Worm (Caenorhabditis elegans) whole organism, L1 larva: ENCODE results near the gene lin-3.

Source experiments
- C16A3.4 ChIP-seq: fragments of 150-350 bp; optimal IDR thresholded peaks from 2 replicates; lab custom pipeline; 2014; ENCODE audit warnings: missing biosample characterization, missing genetic modification characterization
- C34B4.2 ChIP-seq: sonication (generic microtip); optimal IDR thresholded peaks from 2 replicates; lab custom pipeline; 2017; ENCODE audit warnings: mild to moderate bottlenecking, missing genetic modification characterization, missing compliant biosample characterization
- aha-1 ChIP-seq: fragments of 150-350 bp; optimal IDR thresholded peaks from 2 replicates; lab custom pipeline; 2014; ENCODE audit warnings: missing biosample characterization, missing genetic modification characterization
- aly-2 ChIP-seq: fragments of 150-350 bp; optimal IDR thresholded peaks from 2 replicates; lab custom pipeline; 2014; ENCODE audit warnings: missing biosample characterization, missing genetic modification characterization
- ama-1 ChIP-seq: fragments of 150-350 bp; optimal IDR thresholded peaks from 2 replicates; lab custom pipeline; 2014
- blmp-1 ChIP-seq: fragments of 150-350 bp; optimal IDR thresholded peaks from 2 replicates; lab custom pipeline; 2014; ENCODE audit warnings: missing biosample characterization, missing genetic modification characterization
- ceh-63 ChIP-seq: fragments of 200-800 bp; sonication (Bioruptor generic); optimal IDR thresholded peaks from 2 replicates; lab custom pipeline; 2018; ENCODE audit warnings: mild to moderate bottlenecking, missing genetic modification characterization, missing compliant biosample characterization
- ceh-8 ChIP-seq: fragments of 200-800 bp; sonication (Bioruptor generic); optimal IDR thresholded peaks from 2 replicates; lab custom pipeline; 2018; ENCODE audit warnings: mild to moderate bottlenecking, missing genetic modification characterization, moderate library complexity, missing compliant biosample characterization
- ceh-82 ChIP-seq, 3 experiments: fragments of 150-350 bp in 1 of 3; sonication (generic microtip) in 2 of 3; optimal IDR thresholded peaks; 2 replicates each; lab custom pipeline; 2014 to 2017; ENCODE audit warnings: missing biosample characterization in 3 of 3, missing genetic modification characterization in 3 of 3
- ceh-88 ChIP-seq: fragments of 200-800 bp; sonication (Bioruptor generic); IDR thresholded peaks from 2 replicates; pipeline ENCODE4 v1.3.6; 2022; ENCODE audit warnings: missing genetic modification characterization, missing compliant biosample characterization
- ceh-90 ChIP-seq: sonication (generic microtip); optimal IDR thresholded peaks from 2 replicates; lab custom pipeline; 2016; ENCODE audit warnings: missing genetic modification characterization, missing compliant biosample characterization
- ces-1 ChIP-seq: fragments of 150-350 bp; optimal IDR thresholded peaks from 2 replicates; lab custom pipeline; 2014; ENCODE audit warnings: missing biosample characterization, missing genetic modification reagents, missing genetic modification characterization
- dpl-1 ChIP-seq, 3 experiments: fragments of 150-350 bp in 2 of 3; sonication (generic microtip) in 1 of 3; optimal IDR thresholded peaks; 2 replicates each; lab custom pipeline; 2014 to 2017; ENCODE audit warnings: missing biosample characterization in 3 of 3, missing genetic modification characterization in 3 of 3, missing genetic modification reagents in 3 of 3
- efl-1 ChIP-seq, 4 experiments: fragments of 150-350 bp; optimal IDR thresholded peaks in 3 of 4; peaks in 1 of 4; 1 replicate in 1 of 4; 2 replicates in 3 of 4; lab custom pipeline; 2014; ENCODE audit warnings: missing biosample characterization in 2 of 4, missing genetic modification characterization in 2 of 4, missing genetic modification reagents in 2 of 4
- egl-13 ChIP-seq: sonication (generic microtip); optimal IDR thresholded peaks from 2 replicates; lab custom pipeline; 2016; ENCODE audit warnings: missing genotype, missing genetic modification reagents, missing genetic modification characterization, missing compliant biosample characterization
- egl-27 ChIP-seq, 2 experiments: fragments of 150-350 bp in 1 of 2; sonication (generic microtip); optimal IDR thresholded peaks; 3 replicates each; lab custom pipeline; 2017 to 2018; ENCODE audit warnings: missing biosample characterization in 2 of 2, missing genetic modification characterization in 2 of 2, missing genetic modification reagents in 2 of 2
- elt-2 ChIP-seq: sonication (generic microtip); optimal IDR thresholded peaks from 2 replicates; lab custom pipeline; 2016; ENCODE audit warnings: missing genetic modification characterization, mild to moderate bottlenecking, inconsistent platforms, missing compliant biosample characterization, missing genetic modification reagents
- elt-3 ChIP-seq, 6 experiments: fragments of 150-350 bp in 1 of 6; sonication (generic microtip); optimal IDR thresholded peaks; 2 replicates each; lab custom pipeline; 2017 to 2018; ENCODE audit warnings: missing biosample characterization in 6 of 6, missing genetic modification characterization in 6 of 6, inconsistent platforms in 1 of 6
- fkh-4 ChIP-seq: sonication (generic microtip); optimal IDR thresholded peaks from 2 replicates; lab custom pipeline; 2016; ENCODE audit warnings: missing compliant biosample characterization, missing genetic modification characterization, borderline replicate concordance
- fkh-8 ChIP-seq: sonication (generic microtip); optimal IDR thresholded peaks from 2 replicates; lab custom pipeline; 2016; ENCODE audit warnings: mild to moderate bottlenecking, missing genetic modification characterization, missing compliant biosample characterization
- fos-1 ChIP-seq: fragments of 150-350 bp; optimal IDR thresholded peaks from 2 replicates; lab custom pipeline; 2014; ENCODE audit warnings: missing biosample characterization, missing genetic modification characterization
- grh-1 ChIP-seq: fragments of 200-800 bp; sonication (Bioruptor generic); IDR thresholded peaks from 2 replicates; pipeline ENCODE4 v1.3.6; 2022; ENCODE audit warnings: missing genetic modification reagents, missing genetic modification characterization, missing compliant biosample characterization
- hlh-4 ChIP-seq: sonication (generic microtip); optimal IDR thresholded peaks from 2 replicates; lab custom pipeline; 2016; ENCODE audit warnings: mild to moderate bottlenecking, missing genetic modification characterization, missing compliant biosample characterization
- irx-1 ChIP-seq: sonication (generic microtip); optimal IDR thresholded peaks from 2 replicates; lab custom pipeline; 2016; ENCODE audit warnings: missing genetic modification characterization, missing compliant biosample characterization
- jun-1 ChIP-seq: fragments of 150-350 bp; optimal IDR thresholded peaks from 2 replicates; lab custom pipeline; 2014; ENCODE audit warnings: missing biosample characterization, missing genetic modification reagents, missing genetic modification characterization
- lin-13 ChIP-seq: fragments of 150-350 bp; optimal IDR thresholded peaks from 2 replicates; lab custom pipeline; 2014; ENCODE audit warnings: missing biosample characterization, missing genetic modification reagents, missing genetic modification characterization
- lin-15B ChIP-seq: fragments of 150-350 bp; sonication (generic microtip); optimal IDR thresholded peaks from 3 replicates; lab custom pipeline; 2014; ENCODE audit warnings: missing biosample characterization, missing genetic modification characterization
- lin-35 ChIP-seq, 2 experiments: fragments of 150-350 bp; optimal IDR thresholded peaks; 2 replicates each; lab custom pipeline; 2014; ENCODE audit warnings: missing biosample characterization in 2 of 2, missing genetic modification characterization in 2 of 2, missing genetic modification reagents in 2 of 2
- lin-39 ChIP-seq: fragments of 150-350 bp; optimal IDR thresholded peaks from 2 replicates; lab custom pipeline; 2014; ENCODE audit warnings: missing biosample characterization, missing genetic modification reagents, missing genetic modification characterization
- lir-3 ChIP-seq: sonication (generic microtip); optimal IDR thresholded peaks from 2 replicates; lab custom pipeline; 2016; ENCODE audit warnings: mild to moderate bottlenecking, missing genetic modification characterization, moderate library complexity, missing compliant biosample characterization; ENCODE audit not compliant: poor library complexity
- lsy-2 ChIP-seq, 2 experiments: fragments of 150-350 bp; optimal IDR thresholded peaks; 2 replicates each; lab custom pipeline; 2014; ENCODE audit warnings: missing biosample characterization in 2 of 2, missing genetic modification characterization in 2 of 2
- mdl-1 ChIP-seq, 2 experiments: fragments of 150-350 bp; optimal IDR thresholded peaks; 2 replicates each; lab custom pipeline; 2014 to 2017; ENCODE audit warnings: missing biosample characterization in 2 of 2, missing genetic modification characterization in 2 of 2, inconsistent platforms in 1 of 2
- nhr-12 ChIP-seq: sonication (generic microtip); optimal IDR thresholded peaks from 2 replicates; lab custom pipeline; 2017; ENCODE audit warnings: missing biosample characterization, missing genetic modification characterization
- nhr-19 ChIP-seq: fragments of 200-800 bp; sonication (Bioruptor generic); conservative IDR thresholded peaks from 2 replicates; pipeline ENCODE4 v1.3.6; 2022; ENCODE audit warnings: missing genetic modification characterization, missing compliant biosample characterization
- nhr-20 ChIP-seq: sonication (generic microtip); optimal IDR thresholded peaks from 2 replicates; lab custom pipeline; 2016; ENCODE audit warnings: mild to moderate bottlenecking, missing genetic modification characterization, missing compliant biosample characterization
- nhr-237 ChIP-seq: fragments of 150-350 bp; optimal IDR thresholded peaks from 2 replicates; lab custom pipeline; 2014; ENCODE audit warnings: missing biosample characterization, missing genetic modification characterization
- nhr-47 ChIP-seq: sonication (generic microtip); optimal IDR thresholded peaks from 2 replicates; lab custom pipeline; 2016; ENCODE audit warnings: mild to moderate bottlenecking, missing genetic modification characterization, moderate library complexity, missing compliant biosample characterization
- nhr-71 ChIP-seq: sonication (generic microtip); optimal IDR thresholded peaks from 2 replicates; lab custom pipeline; 2016; ENCODE audit warnings: mild to moderate bottlenecking, missing genetic modification characterization, moderate library complexity, missing compliant biosample characterization
- nhr-77 ChIP-seq: fragments of 150-350 bp; optimal IDR thresholded peaks from 2 replicates; lab custom pipeline; 2014; ENCODE audit warnings: missing biosample characterization, missing genetic modification characterization
- nhr-85 ChIP-seq: sonication (generic microtip); peaks from one replicate; lab custom pipeline; 2016; ENCODE audit warnings: missing genetic modification characterization, inconsistent platforms, missing compliant biosample characterization
- nhr-90 ChIP-seq: sonication (generic microtip); optimal IDR thresholded peaks from 2 replicates; lab custom pipeline; 2016; ENCODE audit warnings: mild to moderate bottlenecking, missing genetic modification characterization, missing compliant biosample characterization; ENCODE audit not compliant: poor library complexity
- pax-3 ChIP-seq: fragments of 200-800 bp; sonication (Bioruptor generic); optimal IDR thresholded peaks from 2 replicates; lab custom pipeline; 2018; ENCODE audit warnings: mild to moderate bottlenecking, missing genetic modification characterization, moderate library complexity, missing compliant biosample characterization
- skn-1 ChIP-seq: fragments of 150-350 bp; optimal IDR thresholded peaks from 2 replicates; lab custom pipeline; 2014; ENCODE audit warnings: missing biosample characterization, missing genetic modification characterization
- snpc-4 ChIP-seq: fragments of 150-350 bp; optimal IDR thresholded peaks from 2 replicates; lab custom pipeline; 2014; ENCODE audit warnings: missing biosample characterization, missing genetic modification characterization
- sptf-1 ChIP-seq: fragments of 150-350 bp; optimal IDR thresholded peaks from 2 replicates; lab custom pipeline; 2014; ENCODE audit warnings: missing biosample characterization, missing genetic modification characterization
- tbx-2 ChIP-seq: sonication (generic microtip); optimal IDR thresholded peaks from 2 replicates; lab custom pipeline; 2016; ENCODE audit warnings: missing genetic modification characterization, missing compliant biosample characterization
- unc-130 ChIP-seq: fragments of 150-350 bp; optimal IDR thresholded peaks from 2 replicates; lab custom pipeline; 2017; ENCODE audit warnings: missing biosample characterization, missing genetic modification characterization, inconsistent platforms
- unc-62 ChIP-seq: fragments of 150-350 bp; optimal IDR thresholded peaks from 2 replicates; lab custom pipeline; 2014; ENCODE audit warnings: missing biosample characterization, missing genetic modification reagents, missing genetic modification characterization
- unc-86 ChIP-seq: sonication (generic microtip); optimal IDR thresholded peaks from 2 replicates; lab custom pipeline; 2016; ENCODE audit warnings: missing genetic modification characterization, missing compliant biosample characterization
- vab-15 ChIP-seq: sonication (generic microtip); optimal IDR thresholded peaks from 2 replicates; lab custom pipeline; 2017; ENCODE audit warnings: missing genotype, mild to moderate bottlenecking, missing genetic modification characterization, missing compliant biosample characterization
- xbp-1 ChIP-seq: sonication (generic microtip); optimal IDR thresholded peaks from 2 replicates; lab custom pipeline; 2016; ENCODE audit warnings: missing genetic modification characterization, missing compliant biosample characterization
- ztf-11 ChIP-seq, 2 experiments: sonication (generic microtip); optimal IDR thresholded peaks; 2 replicates each; lab custom pipeline; 2016 to 2017; ENCODE audit warnings: missing genetic modification characterization in 2 of 2, missing biosample characterization in 1 of 2, missing compliant biosample characterization in 1 of 2
- ztf-4 ChIP-seq: fragments of 150-350 bp; optimal IDR thresholded peaks from 2 replicates; lab custom pipeline; 2014; ENCODE audit warnings: missing biosample characterization, missing genetic modification characterization

The lin-3 gene

ce11 chrIV:11027560-11027959, 26.5 kb upstream of the lin-3 start:
- TF ChIP-seq ztf-11 (tag; optimal IDR thresholded peaks at IDR 0.05; lab: Kevin White, UChicago) (peak in 1 of 2 experiments; percentile 73), lir-3 (tag; lab: Kevin White, UChicago) (peak; percentile 35), lsy-2 (tag; optimal IDR thresholded peaks at IDR 0.05; lab: Kevin White, UChicago) (peak; percentile 78 to 81), aha-1 (tag; lab: Kevin White, UChicago) (no peak), jun-1 (peak; percentile 70), ceh-8 (GFP tag; lab: Kevin White, UChicago) (no peak), nhr-12 (no peak), dpl-1 (GFP tag; optimal IDR thresholded peaks at IDR 0.05; lab: Kevin White, UChicago) (peak; percentile 45 to 49 (median 47)), lin-39 (no peak), nhr-77 (tag; lab: Kevin White, UChicago) (peak; percentile 71), mdl-1 (tag; optimal IDR thresholded peaks at IDR 0.05; lab: Kevin White, UChicago) (peak in 1 of 2 experiments; percentile 72), lin-35 (GFP tag; optimal IDR thresholded peaks at IDR 0.05; lab: Kevin White, UChicago) (peak; percentile 68 to 78), C34B4.2 (tag; lab: Kevin White, UChicago) (no peak), elt-2 (peak; percentile 9), grh-1 (GFP tag; lab: Robert Waterston, UW) (peak; percentile 56), fkh-8 (tag; lab: Kevin White, UChicago) (peak; percentile 68), ama-1 (lab: Kevin White, UChicago) (peak; percentile 65), xbp-1 (tag; lab: Kevin White, UChicago) (peak; percentile 82), ceh-88 (peak; percentile 56), egl-13 (tag; lab: Kevin White, UChicago) (peak; percentile 64), lin-15B (tag; lab: Kevin White, UChicago) (no peak), lin-13 (GFP tag; lab: Kevin White, UChicago) (peak; percentile 73), pax-3 (tag; lab: Kevin White, UChicago) (no peak), efl-1 (optimal IDR thresholded peaks at IDR 0.05; lab: Kevin White, UChicago) (peak; percentile 62 to 66), efl-1 (GFP tag; optimal IDR thresholded peaks at IDR 0.05 in 1 of 2; lab: Kevin White, UChicago) (peak; percentile 15 to 91), vab-15 (tag; lab: Kevin White, UChicago) (no peak), irx-1 (tag; lab: Kevin White, UChicago) (peak; percentile 23), skn-1 (peak; percentile 90), snpc-4 (peak; percentile 10), nhr-237 (peak; percentile 73), sptf-1 (no peak), nhr-85 (tag; lab: Kevin White, UChicago) (peak; percentile 90), elt-3 (tag; optimal IDR thresholded peaks at IDR 0.05; lab: Kevin White, UChicago) (peak in 5 of 6 experiments; percentile 19 to 85 (median 65)), nhr-47 (tag; lab: Kevin White, UChicago) (peak; percentile 82), ces-1 (GFP tag; lab: Kevin White, UChicago) (no peak), C16A3.4 (peak; percentile 69), unc-62 (GFP tag; lab: Kevin White, UChicago) (no peak), egl-27 (tag; optimal IDR thresholded peaks at IDR 0.05; lab: Kevin White, UChicago) (peak; percentile 46 to 69), ceh-82 (tag; optimal IDR thresholded peaks at IDR 0.05; lab: Kevin White, UChicago) (peak; percentile 39 to 70 (median 65)), nhr-19 (GFP tag; lab: Robert Waterston, UW) (peak; percentile 81), fos-1 (tag; lab: Kevin White, UChicago) (peak; percentile 66), tbx-2 (peak; percentile 78), ceh-90 (tag; lab: Kevin White, UChicago) (no peak), unc-86 (tag; lab: Kevin White, UChicago) (peak; percentile 72), ceh-63 (GFP tag; lab: Kevin White, UChicago) (no peak), unc-130 (tag; lab: Kevin White, UChicago) (peak; percentile 11), fkh-4 (tag; lab: Kevin White, UChicago) (no peak), nhr-90 (tag; lab: Kevin White, UChicago) (peak; percentile 71), nhr-71 (tag; lab: Kevin White, UChicago) (peak; percentile 95), ztf-4 (peak; percentile 92), blmp-1 (tag; lab: Kevin White, UChicago) (peak; percentile 77), nhr-20 (tag; lab: Kevin White, UChicago) (peak; percentile 92), hlh-4 (tag; lab: Kevin White, UChicago) (no peak), aly-2 (peak; percentile 74)
